Fruit fly (Drosophila melanogaster) whole organism, larva: Measurements from ENCODE around the gene PolI.
A peak's percentile ranks its signal among the peaks of the same experiment; 100 is the strongest.

Experiments used
- noc ChIP-seq: fragments of 200-800 bp; sonication (Bioruptor generic); optimal IDR thresholded peaks from 3 replicates; lab custom pipeline; 2019; ENCODE audit warnings: missing biosample characterization, mild to moderate bottlenecking, missing genetic modification characterization, moderate library complexity

PolI gene

dm6 chr3R:8210837-8211488 is 22.3 kb upstream of the PolI start:
- no peak for TF ChIP-seq noc (tag; lab: Kevin White, UChicago)

- TF ChIP-seq noc (tag; lab: Kevin White, UChicago) = no peak
Observed at dm6 chr3R:8212594-8212993, 20.7 kb upstream of the PolI start.

dm6 chr3R:8215528-8216189 is 17.6 kb upstream of the PolI start:
- no peak for TF ChIP-seq noc (tag; lab: Kevin White, UChicago)

dm6 chr3R:8217727-8218126 is 15.6 kb upstream of the PolI start, which contains the start of gene CG7800:
Gene CG7800 (plus strand): TSS chr3R:8217957.
- TF ChIP-seq noc (tag; lab: Kevin White, UChicago) = no peak

dm6 chr3R:8219891-8220290 is 13.4 kb upstream of the PolI start, which contains the start of gene CG18249:
Gene CG18249 (plus strand): TSS chr3R:8220146.
- no peak for TF ChIP-seq noc (tag; lab: Kevin White, UChicago)

- TF ChIP-seq noc (tag; lab: Kevin White, UChicago) = no peak
Observed at dm6 chr3R:8223074-8223597, 10.2 kb upstream of the PolI start.

- no peak for TF ChIP-seq noc (tag; lab: Kevin White, UChicago)
Observed at dm6 chr3R:8224726-8225460, 8.4 kb upstream of the PolI start.

- no peak for TF ChIP-seq noc (tag; lab: Kevin White, UChicago)
Observed at dm6 chr3R:8225461-8225971, 7.8 kb upstream of the PolI start.

- no peak for TF ChIP-seq noc (tag; lab: Kevin White, UChicago)
Observed at dm6 chr3R:8227344-8227743, 6.0 kb upstream of the PolI start.

- no peak for TF ChIP-seq noc (tag; lab: Kevin White, UChicago)
Observed at dm6 chr3R:8233864-8234263, 557 bp downstream of the PolI start.

dm6 chr3R:8239472-8240301 is 6.4 kb downstream of the PolI start:
- peak; percentile 93 for TF ChIP-seq noc (tag; lab: Kevin White, UChicago)

dm6 chr3R:8240302-8240682 is 7.0 kb downstream of the PolI start, which contains the start of gene Ada2b:
Gene Ada2b (minus strand): TSS chr3R:8240515.
- no peak for TF ChIP-seq noc (tag; lab: Kevin White, UChicago)

- peak; percentile 74 for TF ChIP-seq noc (tag; lab: Kevin White, UChicago)
Observed at dm6 chr3R:8243720-8244119, 10.4 kb downstream of the PolI start, which contains the start of the genes CG9636, CG18749 and CG33722. Gene CG9636 (minus strand): TSS chr3R:8243792. Gene CG18749 (plus strand): TSS chr3R:8244055. Gene CG33722 (plus strand): TSS chr3R:8244055.

- no peak for TF ChIP-seq noc (tag; lab: Kevin White, UChicago)
Observed at dm6 chr3R:8248138-8248537, 14.8 kb downstream of the PolI start, which contains the start of gene CG15864. Gene CG15864 (plus strand): TSS chr3R:8248438.
